Worm (Caenorhabditis elegans): ENCODE measurements around the gene twk-2.

twk-2 gene

ce11 chrII:4490729-4491128 is 37.8 kb upstream of the twk-2 start, which contains the start of gene T05C1.5:
T05C1.5 (minus strand) TSS chrII:4490829.
- TF ChIP-seq sea-2 (GFP tag; IDR thresholded peaks at IDR 0.05) (no peak), ceh-58 (GFP tag; IDR thresholded peaks at IDR 0.05) (no peak), gei-17 (GFP tag; optimal IDR thresholded peaks at IDR 0.05) (no peak), F23B12.7 (tag; optimal IDR thresholded peaks at IDR 0.05; ENCODE audit: insufficient read depth) (no peak), C06A6.2 (GFP tag; conservative IDR thresholded peaks at IDR 0.05) (no peak), somi-1 (GFP tag; optimal IDR thresholded peaks at IDR 0.05) (no peak), F39B2.1 (GFP tag; IDR thresholded peaks at IDR 0.05) (no peak), hmg-20 (GFP tag; IDR thresholded peaks at IDR 0.05) (no peak), Y53F4B.3 (GFP tag; IDR thresholded peaks at IDR 0.05) (no peak), hmg-1.2 (GFP tag; IDR thresholded peaks at IDR 0.05) (no peak), tbp1 (GFP tag; optimal IDR thresholded peaks at IDR 0.05) (no peak), fkh-3 (tag; optimal IDR thresholded peaks at IDR 0.05) (no peak), zfh-2 (GFP tag; conservative IDR thresholded peaks at IDR 0.05) (no peak), madf-3 (GFP tag; IDR thresholded peaks at IDR 0.05) (no peak), dpl-1 (GFP tag; optimal IDR thresholded peaks at IDR 0.05) (no peak), mel-28 (tag; optimal IDR thresholded peaks at IDR 0.05; ENCODE audit: borderline replicate concordance) (no peak), snpc-1.3 (tag; optimal IDR thresholded peaks at IDR 0.05; ENCODE audit: insufficient read depth) (no peak)

ce11 chrII:4489288-4489687 is 36.3 kb upstream of the twk-2 start, which contains the start of gene T05C1.3:
T05C1.3 (minus strand) TSS chrII:4489388.
- no peak for TF ChIP-seq ztf-22 (GFP tag; optimal IDR thresholded peaks at IDR 0.05)
- no peak for TF ChIP-seq nhr-90 (tag; optimal IDR thresholded peaks at IDR 0.05)
- no peak for TF ChIP-seq B0261.1 (tag; optimal IDR thresholded peaks at IDR 0.05)
- no peak for TF ChIP-seq dpl-1 (GFP tag; optimal IDR thresholded peaks at IDR 0.05)
- TF ChIP-seq rcor-1 (GFP tag; IDR thresholded peaks at IDR 0.05): no peak
- no peak for TF ChIP-seq bed-2 (GFP tag; IDR thresholded peaks at IDR 0.05)
- no peak for TF ChIP-seq him-1 (tag; optimal IDR thresholded peaks at IDR 0.05)
- TF ChIP-seq nfyb-1 (GFP tag; IDR thresholded peaks at IDR 0.05): no peak
- TF ChIP-seq egrh-3 (GFP tag; IDR thresholded peaks at IDR 0.05): no peak
- no peak for TF ChIP-seq C17E4.6 (GFP tag; IDR thresholded peaks at IDR 0.05)
- TF ChIP-seq gei-17 (GFP tag; optimal IDR thresholded peaks at IDR 0.05): no peak
- no peak for TF ChIP-seq bed-1 (GFP tag; IDR thresholded peaks at IDR 0.05)
- TF ChIP-seq hsf-1 (GFP tag; IDR thresholded peaks at IDR 0.05): no peak
- TF ChIP-seq egl-44 (GFP tag; IDR thresholded peaks at IDR 0.05): no peak
- TF ChIP-seq ccch-3 (GFP tag; optimal IDR thresholded peaks at IDR 0.05): no peak
- TF ChIP-seq lin-35 (GFP tag; optimal IDR thresholded peaks at IDR 0.05): no peak
- TF ChIP-seq athp-1 (tag; optimal IDR thresholded peaks at IDR 0.05): no peak
- TF ChIP-seq madf-6 (GFP tag; IDR thresholded peaks at IDR 0.05): no peak
- TF ChIP-seq rec-8 (tag; optimal IDR thresholded peaks at IDR 0.05): no peak

- TF ChIP-seq ztf-26 (tag; optimal IDR thresholded peaks at IDR 0.05) (no peak), ama-1 (optimal IDR thresholded peaks at IDR 0.05) (no peak), ama-1 (GFP tag; optimal IDR thresholded peaks at IDR 0.05) (no peak), hlh-26 (GFP tag; conservative IDR thresholded peaks at IDR 0.05) (no peak), ztf-6 (GFP tag; IDR thresholded peaks at IDR 0.05) (no peak), sea-2 (GFP tag; IDR thresholded peaks at IDR 0.05) (no peak), Y56A3A.18 (GFP tag; IDR thresholded peaks at IDR 0.05) (no peak), tbp1 (GFP tag; optimal IDR thresholded peaks at IDR 0.05) (no peak), hlh-12 (tag; optimal IDR thresholded peaks at IDR 0.05) (no peak), B0019.2 (GFP tag; conservative IDR thresholded peaks at IDR 0.05) (no peak), Y79H2A.3 (GFP tag; conservative IDR thresholded peaks at IDR 0.05) (no peak), C17E4.6 (GFP tag; IDR thresholded peaks at IDR 0.05) (no peak), Y53F4B.3 (GFP tag; IDR thresholded peaks at IDR 0.05) (no peak), mcd-1 (GFP tag; IDR thresholded peaks at IDR 0.05) (no peak), ceh-100 (GFP tag; IDR thresholded peaks at IDR 0.05) (no peak), him-1 (tag; optimal IDR thresholded peaks at IDR 0.05) (no peak), F49E8.2 (tag; optimal IDR thresholded peaks at IDR 0.05; ENCODE audit: insufficient read depth) (no peak), sdz-38 (tag; optimal IDR thresholded peaks at IDR 0.05) (no peak), ccch-3 (GFP tag; optimal IDR thresholded peaks at IDR 0.05) (no peak), lsl-1 (GFP tag; optimal IDR thresholded peaks at IDR 0.05) (no peak)
These were observed 29.1 kb upstream of the twk-2 start, which contains the start of gene T05C1.2 for ce11 chrII:4482021-4482420. T05C1.2 (minus strand) TSS chrII:4482121.
